Fruit fly (Drosophila melanogaster): Measurements from ENCODE around the gene Frl.

The Frl gene

DNA sequence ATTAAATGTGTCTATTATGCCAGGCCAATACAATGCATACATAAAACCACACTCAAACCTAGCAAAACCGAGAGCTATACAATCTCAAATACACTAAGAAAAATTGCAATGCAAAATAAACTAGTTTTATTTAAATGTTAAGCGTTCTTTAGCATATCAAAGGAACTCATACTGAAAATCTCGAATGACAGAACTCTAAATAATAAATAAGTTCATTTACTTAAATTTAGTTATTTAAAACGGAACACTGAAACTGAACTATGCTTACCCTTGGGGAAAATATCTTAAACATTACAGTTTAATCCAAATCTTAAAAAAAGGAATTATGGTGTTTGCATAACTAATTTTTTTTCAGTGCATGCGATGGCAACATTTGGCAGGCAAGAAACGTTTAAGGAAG, 33.2 kb downstream of the Frl start (continued):
- no peak for TF ChIP-seq NfI (GFP tag; optimal IDR thresholded peaks at IDR 0.05)
- TF ChIP-seq hb (GFP tag; IDR thresholded peaks at IDR 0.05; ENCODE audit: partially characterized antibody): no peak
- no peak for TF ChIP-seq Trl (optimal IDR thresholded peaks at IDR 0.05)
- TF ChIP-seq Trl (GFP tag; optimal IDR thresholded peaks at IDR 0.05): no peak
- TF ChIP-seq CG14014 (GFP tag; IDR thresholded peaks at IDR 0.05): no peak
- TF ChIP-seq sens (GFP tag): peak; percentile 81
- TF ChIP-seq CG17829 (tag; optimal IDR thresholded peaks at IDR 0.05): peak; percentile 56
- TF ChIP-seq CG4404 (GFP tag; IDR thresholded peaks at IDR 0.05): no peak
- no peak for TF ChIP-seq CG7963 (GFP tag; IDR thresholded peaks at IDR 0.05; ENCODE audit: partially characterized antibody)
- TF ChIP-seq Ptx1 (GFP tag; IDR thresholded peaks at IDR 0.05): peak; percentile 7; the same call in 1 of the 2 replicates
- no peak for TF ChIP-seq C15 (GFP tag; IDR thresholded peaks at IDR 0.05)
- no peak for TF ChIP-seq tgo (GFP tag; IDR thresholded peaks at IDR 0.05)
- TF ChIP-seq row (GFP tag; IDR thresholded peaks at IDR 0.05): 0 out of 3 replicates have a peak, but pooled peaks have one; percentile 25
- TF ChIP-seq CG9727 (GFP tag; optimal IDR thresholded peaks at IDR 0.05): peak; percentile 13
- no peak for TF ChIP-seq ems (GFP tag; optimal IDR thresholded peaks at IDR 0.05)
- no peak for TF ChIP-seq Hey (tag; optimal IDR thresholded peaks at IDR 0.05)
- no peak for TF ChIP-seq grau (tag; optimal IDR thresholded peaks at IDR 0.05)
- no peak for TF ChIP-seq corto (GFP tag; optimal IDR thresholded peaks at IDR 0.05)
- no peak for TF ChIP-seq ase (GFP tag; IDR thresholded peaks at IDR 0.05)
- peak; percentile 36 for TF ChIP-seq dmrt99B (tag; optimal IDR thresholded peaks at IDR 0.05)
- peak; percentile 25 for TF ChIP-seq CG14710 (tag; optimal IDR thresholded peaks at IDR 0.05)
- TF ChIP-seq Xrp1 (GFP tag; IDR thresholded peaks at IDR 0.05): peak; percentile 34; the same call in 1 of the 2 replicates
- no peak for TF ChIP-seq CG10147 (GFP tag; optimal IDR thresholded peaks at IDR 0.05)
- no peak for TF ChIP-seq CG1792 (GFP tag; optimal IDR thresholded peaks at IDR 0.05)
- no peak for TF ChIP-seq CG33557 (GFP tag; optimal IDR thresholded peaks at IDR 0.05)
- TF ChIP-seq CG2712 (tag; optimal IDR thresholded peaks at IDR 0.05): peak; percentile 66
- TF ChIP-seq inv (GFP tag; IDR thresholded peaks at IDR 0.05; ENCODE audit: partially characterized antibody): no peak
- no peak for TF ChIP-seq CG15601 (tag; optimal IDR thresholded peaks at IDR 0.05)

DNA sequence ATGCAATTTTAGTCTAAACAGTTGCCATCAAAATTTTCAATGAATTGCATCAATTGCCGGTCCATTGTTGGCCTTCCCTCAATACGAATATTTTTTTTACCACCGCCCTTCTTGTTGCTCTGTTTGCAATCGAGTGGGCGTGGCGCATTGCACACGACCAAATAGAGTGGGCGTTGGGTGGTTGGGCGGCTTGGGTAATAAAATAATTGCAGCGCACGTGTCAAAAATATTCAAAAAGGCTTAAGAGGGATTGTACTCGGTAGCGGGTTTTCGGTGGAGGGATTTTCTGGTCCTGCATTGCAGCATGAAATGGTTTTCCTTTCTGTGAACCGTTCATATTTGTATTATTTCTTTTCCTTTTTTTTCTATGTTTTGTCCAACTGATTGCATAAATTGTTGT, 36.0 kb downstream of the Frl start:
- TF ChIP-seq klu (GFP tag; IDR thresholded peaks at IDR 0.05) (no peak), mirr (GFP tag; optimal IDR thresholded peaks at IDR 0.05) (no peak), CG12299 (tag; optimal IDR thresholded peaks at IDR 0.05) (no peak), Dad (GFP tag; optimal IDR thresholded peaks at IDR 0.05) (no peak), Hey (tag; optimal IDR thresholded peaks at IDR 0.05) (peak; percentile 17), CG33557 (GFP tag; optimal IDR thresholded peaks at IDR 0.05) (no peak), CG12071 (GFP tag; optimal IDR thresholded peaks at IDR 0.05) (no peak), CG16813 (GFP tag; IDR thresholded peaks at IDR 0.05; ENCODE audit: partially characterized antibody) (no peak), hb (GFP tag; IDR thresholded peaks at IDR 0.05; ENCODE audit: partially characterized antibody) (no peak), sna (GFP tag; IDR thresholded peaks at IDR 0.05; ENCODE audit: partially characterized antibody) (no peak), CG15514 (GFP tag; optimal IDR thresholded peaks at IDR 0.05) (no peak), H2.0 (GFP tag; IDR thresholded peaks at IDR 0.05) (0 out of 2 replicates have a peak, but pooled peaks have one; percentile 7), odd (GFP tag; optimal IDR thresholded peaks at IDR 0.05) (no peak), dm (GFP tag; optimal IDR thresholded peaks at IDR 0.05) (no peak), Ets65A (GFP tag) (peak; percentile 90), pfk (GFP tag; optimal IDR thresholded peaks at IDR 0.05) (no peak)
